Worm (Caenorhabditis elegans): ENCODE measurements around the gene C53A5.2.

- no peak for TF ChIP-seq skn-1 (tag; optimal IDR thresholded peaks at IDR 0.05)
- no peak for TF ChIP-seq tbx-2 (tag; optimal IDR thresholded peaks at IDR 0.05)
- no peak for TF ChIP-seq zag-1 (tag; optimal IDR thresholded peaks at IDR 0.05)
- no peak for TF ChIP-seq lin-15B (tag; optimal IDR thresholded peaks at IDR 0.05)
- no peak for TF ChIP-seq hmg-11 (tag; optimal IDR thresholded peaks at IDR 0.05)
- no peak for TF ChIP-seq unc-39 (tag; optimal IDR thresholded peaks at IDR 0.05)
Measured at ce11 chrV:14508556-14508955, 14.4 kb downstream of the C53A5.2 start.

All from whole organism, L3 larva.